Fruit fly (Drosophila melanogaster) whole organism, adult: ENCODE measurements around the gene CG13694.
A peak's percentile ranks its signal among the peaks of the same experiment; 100 is the strongest.

Experiments used
- CG11617 ChIP-seq: fragments of 200-800 bp; sonication (Bioruptor generic); optimal IDR thresholded peaks from 2 replicates; lab custom pipeline; 2017; ENCODE audit warnings: mild to moderate bottlenecking, missing biosample characterization, missing genetic modification reagents, missing genetic modification characterization
- CG12768 ChIP-seq: fragments of 200-800 bp; sonication (Bioruptor generic); optimal IDR thresholded peaks from 2 replicates; lab custom pipeline; 2017; ENCODE audit warnings: missing biosample characterization, missing genetic modification characterization, mild to moderate bottlenecking, moderate library complexity, missing genetic modification reagents
- CG14711 ChIP-seq: fragments of 200-800 bp; sonication (Bioruptor generic); optimal IDR thresholded peaks from 2 replicates; lab custom pipeline; 2018; ENCODE audit warnings: missing biosample characterization, mild to moderate bottlenecking, missing genetic modification characterization, moderate library complexity
- CG1620 ChIP-seq: fragments of 200-800 bp; sonication (Bioruptor generic); optimal IDR thresholded peaks from 2 replicates; lab custom pipeline; 2016; ENCODE audit warnings: missing biosample characterization, missing genetic modification characterization
- CG33017 ChIP-seq: fragments of 200-800 bp; sonication (Bioruptor generic); optimal IDR thresholded peaks from 2 replicates; lab custom pipeline; 2018; ENCODE audit warnings: missing biosample characterization, mild to moderate bottlenecking, missing genetic modification characterization, moderate library complexity
- CG5204 ChIP-seq: fragments of 200-800 bp; sonication (Bioruptor generic); optimal IDR thresholded peaks from 2 replicates; lab custom pipeline; 2016; ENCODE audit warnings: missing biosample characterization, missing genetic modification characterization
- CG7045 ChIP-seq: fragments of 200-800 bp; sonication (Bioruptor generic); optimal IDR thresholded peaks from 2 replicates; lab custom pipeline; 2017; ENCODE audit warnings: missing biosample characterization, mild to moderate bottlenecking, missing genetic modification characterization
- CG7101 ChIP-seq: fragments of 200-800 bp; sonication (Bioruptor generic); optimal IDR thresholded peaks from 2 replicates; lab custom pipeline; 2018; ENCODE audit warnings: missing biosample characterization, mild to moderate bottlenecking, missing genetic modification characterization, moderate library complexity
- Clk ChIP-seq: fragments of 200-800 bp; sonication (Bioruptor generic); optimal IDR thresholded peaks from 2 replicates; lab custom pipeline; 2017; ENCODE audit warnings: missing biosample characterization, missing genetic modification characterization
- Crg-1 ChIP-seq: fragments of 200-800 bp; sonication (Bioruptor generic); optimal IDR thresholded peaks from 2 replicates; lab custom pipeline; 2016; ENCODE audit warnings: missing biosample characterization, missing genetic modification characterization
- Hr96 ChIP-seq: fragments of 200-800 bp; sonication (Bioruptor generic); optimal IDR thresholded peaks from 2 replicates; lab custom pipeline; 2016; ENCODE audit warnings: missing biosample characterization, missing genetic modification characterization
- Mnt ChIP-seq: fragments of 200-800 bp; sonication (Bioruptor generic); optimal IDR thresholded peaks from 2 replicates; lab custom pipeline; 2016; ENCODE audit warnings: missing biosample characterization, mild to moderate bottlenecking, missing genetic modification characterization
- bab1 ChIP-seq: fragments of 200-800 bp; sonication (Bioruptor generic); optimal IDR thresholded peaks from 3 replicates; lab custom pipeline; 2019; ENCODE audit warnings: missing biosample characterization, mild to moderate bottlenecking, missing genetic modification characterization, moderate library complexity
- cic ChIP-seq: fragments of 200-800 bp; sonication (Bioruptor generic); optimal IDR thresholded peaks from 2 replicates; lab custom pipeline; 2017; ENCODE audit warnings: missing biosample characterization, mild to moderate bottlenecking, missing genetic modification characterization, moderate library complexity
- cnc ChIP-seq, 2 experiments: fragments of >200 bp; optimal IDR thresholded peaks; 2 replicates each; lab custom pipeline; 2017
- kay ChIP-seq: fragments of 200-800 bp; sonication (Bioruptor generic); peaks from one replicate; lab custom pipeline; 2016; ENCODE audit warnings: missing biosample characterization, missing genetic modification characterization, borderline replicate concordance
- ovo ChIP-seq: fragments of 200-800 bp; sonication (Bioruptor generic); optimal IDR thresholded peaks from 2 replicates; lab custom pipeline; 2016; ENCODE audit warnings: missing biosample characterization, missing genetic modification characterization
- pad ChIP-seq: fragments of 200-800 bp; sonication (Bioruptor generic); optimal IDR thresholded peaks from 3 replicates; lab custom pipeline; 2017; ENCODE audit warnings: missing biosample characterization, missing genetic modification characterization, mild to moderate bottlenecking, moderate library complexity, missing genetic modification reagents
- tj ChIP-seq: fragments of 200-800 bp; sonication (Bioruptor generic); optimal IDR thresholded peaks from 3 replicates; lab custom pipeline; 2017; ENCODE audit warnings: missing biosample characterization, mild to moderate bottlenecking, missing genetic modification characterization, moderate library complexity
- toe ChIP-seq: fragments of 200-800 bp; sonication (Bioruptor generic); optimal IDR thresholded peaks from 2 replicates; lab custom pipeline; 2016; ENCODE audit warnings: missing biosample characterization, missing genetic modification characterization

The CG13694 gene

DNA sequence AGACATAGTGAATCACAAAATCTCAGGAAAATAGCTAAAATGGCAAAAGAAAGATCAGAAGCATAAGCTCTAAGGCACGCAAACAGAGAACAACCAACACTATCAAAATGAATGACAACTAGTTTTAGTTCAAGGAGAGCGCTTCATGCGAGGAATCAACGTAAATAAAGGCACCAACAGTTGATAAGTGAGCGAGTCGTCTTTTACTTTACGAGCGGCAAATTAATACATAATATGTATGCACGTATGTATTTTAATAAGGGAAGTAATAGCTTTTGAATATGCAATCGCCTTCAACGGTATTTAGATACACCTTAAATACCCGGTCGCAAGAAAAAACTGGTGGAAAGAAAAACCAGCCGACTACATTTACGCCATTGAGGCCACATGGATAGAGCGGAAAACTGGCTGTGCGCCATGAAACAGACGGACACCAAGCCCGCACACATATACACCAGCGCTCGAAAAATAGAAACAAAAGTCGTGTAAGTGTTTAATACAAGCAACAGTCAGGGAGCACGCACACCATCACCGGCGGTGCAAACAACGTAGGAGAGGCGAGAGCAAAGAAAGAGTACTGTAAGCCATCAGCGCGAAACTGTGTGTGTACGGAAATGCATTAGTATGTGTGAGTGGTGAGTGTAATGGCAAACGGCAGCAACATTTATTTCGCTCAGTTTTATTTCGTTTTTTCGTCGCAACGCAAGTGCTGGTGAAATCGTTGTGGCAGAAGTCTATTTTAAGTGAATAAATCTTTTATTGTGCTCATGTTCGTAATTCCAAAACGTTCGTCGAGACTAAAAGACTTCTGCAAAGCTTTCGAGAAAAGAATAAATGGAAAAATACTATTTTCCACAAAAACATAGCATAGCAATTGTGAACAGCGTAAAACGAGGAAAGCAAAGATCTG lies 49.7 kb downstream of the CG13694 start, which contains the start of gene dbr:
Gene dbr, plus strand, starts transcription at position 114 of the 910 bp plus-strand sequence.
- no peak for TF ChIP-seq CG33017 (tag; lab: Kevin White, UChicago)
- TF ChIP-seq cnc (optimal IDR thresholded peaks at IDR 0.05; lab: Kevin White, UChicago): no peak
- peak; percentile 71 for TF ChIP-seq cic (GFP tag; lab: Kevin White, UChicago)
- no peak for TF ChIP-seq CG14711 (tag; lab: Kevin White, UChicago)
- peak; percentile 19 for TF ChIP-seq ovo (GFP tag; lab: Kevin White, UChicago)
- TF ChIP-seq bab1 (GFP tag; lab: Kevin White, UChicago): no peak
- TF ChIP-seq tj (GFP tag; lab: Kevin White, UChicago): peak; percentile 70
- TF ChIP-seq CG5204 (GFP tag; lab: Kevin White, UChicago): no peak
- peak; percentile 68 for TF ChIP-seq CG11617 (GFP tag; lab: Kevin White, UChicago)
- peak; percentile 37 for TF ChIP-seq kay
- TF ChIP-seq CG1620: peak; percentile 19
- TF ChIP-seq CG7045: peak; percentile 29
- TF ChIP-seq Hr96 (GFP tag; lab: Kevin White, UChicago): no peak
- TF ChIP-seq Mnt: peak; percentile 30
- TF ChIP-seq CG12768 (GFP tag; lab: Kevin White, UChicago): peak; percentile 37
- peak; percentile 44 for TF ChIP-seq pad (GFP tag; lab: Kevin White, UChicago)
- TF ChIP-seq Clk (GFP tag; lab: Kevin White, UChicago): no peak
- TF ChIP-seq Crg-1 (GFP tag; lab: Kevin White, UChicago): no peak
- TF ChIP-seq toe (GFP tag; lab: Kevin White, UChicago): no peak
- TF ChIP-seq CG7101 (tag; lab: Kevin White, UChicago): peak; percentile 22
